Fruit fly (Drosophila melanogaster): ENCODE measurements around the gene wntD.

- TF ChIP-seq kay (GFP tag; ENCODE audit: borderline replicate concordance): no peak
- no peak for TF ChIP-seq CG1620 (GFP tag; optimal IDR thresholded peaks at IDR 0.05)
- no peak for TF ChIP-seq Crg-1 (GFP tag; optimal IDR thresholded peaks at IDR 0.05)
- no peak for TF ChIP-seq toe (GFP tag; optimal IDR thresholded peaks at IDR 0.05)
- TF ChIP-seq CG14711 (tag; optimal IDR thresholded peaks at IDR 0.05): no peak
- TF ChIP-seq tj (GFP tag; optimal IDR thresholded peaks at IDR 0.05): no peak
These were observed 4.2 kb downstream of the wntD start, which contains the start of gene apn for dm6 chr3R:13288763-13289312.
